Fruit fly (Drosophila melanogaster) whole organism, prepupa: ENCODE data around the gene CG15024.

Source experiments
- CG10669 ChIP-seq: fragments of 200-800 bp; sonication (Bioruptor generic); optimal IDR thresholded peaks from 3 replicates; lab custom pipeline; 2018; ENCODE audit warnings: missing biosample characterization, mild to moderate bottlenecking, missing genetic modification characterization, moderate library complexity
- CG11294 ChIP-seq: fragments of 200-800 bp; sonication (Bioruptor generic); IDR thresholded peaks from 2 replicates; pipeline ENCODE4 v1.3.6; 2022; ENCODE audit warnings: missing biosample characterization, missing genetic modification characterization
- CG15336 ChIP-seq: fragments of 200-800 bp; sonication (Bioruptor generic); IDR thresholded peaks from 2 replicates; pipeline ENCODE4 v1.3.6; 2022; ENCODE audit warnings: missing biosample characterization, missing genetic modification characterization
- CG32006 ChIP-seq: fragments of 200-800 bp; sonication (Bioruptor generic); optimal IDR thresholded peaks from 3 replicates; lab custom pipeline; 2017; ENCODE audit warnings: missing biosample characterization, mild to moderate bottlenecking, missing genetic modification characterization
- CG3919 ChIP-seq: fragments of 200-800 bp; sonication (Bioruptor generic); optimal IDR thresholded peaks from 3 replicates; lab custom pipeline; 2016; ENCODE audit warnings: missing biosample characterization, missing genetic modification characterization
- CG4318 ChIP-seq: fragments of 200-800 bp; sonication (Bioruptor generic); optimal IDR thresholded peaks from 3 replicates; lab custom pipeline; 2017; ENCODE audit warnings: missing biosample characterization, mild to moderate bottlenecking, missing genetic modification characterization
- CG6163 ChIP-seq: fragments of 200-800 bp; sonication (Bioruptor generic); IDR thresholded peaks from 3 replicates; pipeline ENCODE4 v1.3.6; 2022; ENCODE audit warnings: missing biosample characterization, missing genetic modification characterization
- CG6276 ChIP-seq: fragments of 200-800 bp; sonication (Bioruptor generic); optimal IDR thresholded peaks from 2 replicates; lab custom pipeline; 2017; ENCODE audit warnings: missing biosample characterization, mild to moderate bottlenecking, missing genetic modification characterization
- CG6808 ChIP-seq: fragments of 200-800 bp; sonication (Bioruptor generic); optimal IDR thresholded peaks from 3 replicates; lab custom pipeline; 2017; ENCODE audit warnings: missing biosample characterization, missing genetic modification characterization, mild to moderate bottlenecking, moderate library complexity, missing genetic modification reagents
- CG6854 ChIP-seq: fragments of 200-800 bp; sonication (Bioruptor generic); optimal IDR thresholded peaks from 2 replicates; lab custom pipeline; 2017; ENCODE audit warnings: missing biosample characterization, mild to moderate bottlenecking, missing genetic modification characterization
- CG7368 ChIP-seq: fragments of 200-800 bp; sonication (Bioruptor generic); optimal IDR thresholded peaks from 3 replicates; lab custom pipeline; 2016; ENCODE audit warnings: missing biosample characterization, missing genetic modification characterization
- Eip78C ChIP-seq: fragments of 200-800 bp; sonication (Bioruptor generic); peaks from one replicate; lab custom pipeline; 2016; ENCODE audit warnings: missing biosample characterization, missing genetic modification characterization
- Ets21C ChIP-seq: fragments of 200-800 bp; sonication (Bioruptor generic); optimal IDR thresholded peaks from 3 replicates; lab custom pipeline; 2016; ENCODE audit warnings: missing biosample characterization, missing genetic modification characterization
- Ets96B ChIP-seq: fragments of 200-800 bp; optimal IDR thresholded peaks from 2 replicates; lab custom pipeline; 2019; ENCODE audit warnings: missing biosample characterization, mild to moderate bottlenecking, missing genetic modification characterization, moderate library complexity
- Gug ChIP-seq: fragments of 200-800 bp; sonication (Bioruptor generic); IDR thresholded peaks from 2 replicates; pipeline ENCODE4 v1.3.6; 2022; ENCODE audit warnings: missing biosample characterization, missing genetic modification characterization
- Hr38 ChIP-seq: sonication (Bioruptor generic); optimal IDR thresholded peaks from 2 replicates; lab custom pipeline; 2016; ENCODE audit warnings: missing biosample characterization, missing genetic modification characterization
- Hr39 ChIP-seq: fragments of 200-800 bp; sonication (Bioruptor generic); optimal IDR thresholded peaks from 2 replicates; lab custom pipeline; 2016; ENCODE audit warnings: missing biosample characterization, missing genetic modification characterization
- Hr4 ChIP-seq: fragments of 200-800 bp; sonication (Bioruptor generic); optimal IDR thresholded peaks from 3 replicates; lab custom pipeline; 2016; ENCODE audit warnings: missing biosample characterization, missing genetic modification characterization
- Lpt ChIP-seq: fragments of 200-800 bp; sonication (Bioruptor generic); optimal IDR thresholded peaks from 3 replicates; lab custom pipeline; 2016; ENCODE audit warnings: missing biosample characterization, missing genetic modification characterization
- Met ChIP-seq: fragments of 200-800 bp; sonication (Bioruptor generic); optimal IDR thresholded peaks from 3 replicates; lab custom pipeline; 2016; ENCODE audit warnings: missing biosample characterization, missing genetic modification characterization
- OdsH ChIP-seq: fragments of 200-800 bp; sonication (Bioruptor generic); optimal IDR thresholded peaks from 3 replicates; lab custom pipeline; 2016; ENCODE audit warnings: missing biosample characterization, missing genetic modification characterization
- Sox14 ChIP-seq: fragments of 200-800 bp; sonication (Bioruptor generic); optimal IDR thresholded peaks from 3 replicates; lab custom pipeline; 2016; ENCODE audit warnings: missing biosample characterization, missing genetic modification characterization
- Sox15 ChIP-seq: fragments of 200-800 bp; sonication (Bioruptor generic); optimal IDR thresholded peaks from 3 replicates; lab custom pipeline; 2016; ENCODE audit warnings: missing biosample characterization, missing genetic modification characterization
- achi ChIP-seq: fragments of 200-800 bp; sonication (Bioruptor generic); optimal IDR thresholded peaks from 3 replicates; lab custom pipeline; 2016; ENCODE audit warnings: missing biosample characterization, missing genetic modification characterization
- acj6 ChIP-seq: fragments of 200-800 bp; sonication (Bioruptor generic); optimal IDR thresholded peaks from 3 replicates; lab custom pipeline; 2016; ENCODE audit warnings: missing biosample characterization, missing genetic modification characterization
- cyc ChIP-seq: fragments of 200-800 bp; sonication (Bioruptor generic); optimal IDR thresholded peaks from 3 replicates; lab custom pipeline; 2016; ENCODE audit warnings: missing biosample characterization, missing genetic modification characterization
- dsx ChIP-seq: fragments of 200-800 bp; optimal IDR thresholded peaks from 3 replicates; lab custom pipeline; 2019; ENCODE audit warnings: missing biosample characterization, mild to moderate bottlenecking, missing genetic modification characterization, moderate library complexity; ENCODE audit not compliant: poor library complexity, severe bottlenecking
- eg ChIP-seq: fragments of 200-800 bp; sonication (Bioruptor generic); IDR thresholded peaks from 3 replicates; pipeline ENCODE4 v1.3.6; 2022; ENCODE audit warnings: missing biosample characterization, missing genetic modification characterization
- esn ChIP-seq: fragments of 200-800 bp; sonication (Bioruptor generic); optimal IDR thresholded peaks from 2 replicates; lab custom pipeline; 2016; ENCODE audit warnings: missing biosample characterization, mild to moderate bottlenecking, missing genetic modification characterization, moderate library complexity
- fd59A ChIP-seq: fragments of 200-800 bp; sonication (Bioruptor generic); optimal IDR thresholded peaks from 2 replicates; lab custom pipeline; 2017; ENCODE audit warnings: missing biosample characterization, mild to moderate bottlenecking, missing genetic modification characterization, missing genetic modification reagents
- fd85E ChIP-seq: fragments of 200-800 bp; sonication (Bioruptor generic); optimal IDR thresholded peaks from 3 replicates; lab custom pipeline; 2016; ENCODE audit warnings: missing biosample characterization, missing genetic modification characterization
- fkh ChIP-seq: fragments of 200-800 bp; sonication (Bioruptor generic); optimal IDR thresholded peaks from 3 replicates; lab custom pipeline; 2017; ENCODE audit warnings: missing biosample characterization, mild to moderate bottlenecking, missing genetic modification characterization, moderate library complexity
- net ChIP-seq: fragments of 200-800 bp; sonication (Bioruptor generic); optimal IDR thresholded peaks from 3 replicates; lab custom pipeline; 2016; ENCODE audit warnings: missing biosample characterization, missing genetic modification characterization
- salr ChIP-seq, 2 experiments: fragments of 200-800 bp; sonication (Bioruptor generic); optimal IDR thresholded peaks; 3 replicates each; lab custom pipeline; 2016 to 2018; ENCODE audit warnings: missing biosample characterization in 2 of 2, missing genetic modification characterization in 2 of 2, mild to moderate bottlenecking in 1 of 2
- svp ChIP-seq: fragments of 200-800 bp; sonication (Bioruptor generic); peaks from one replicate; lab custom pipeline; 2016; ENCODE audit warnings: missing biosample characterization, missing genetic modification characterization
- topi ChIP-seq: fragments of 200-800 bp; sonication (Bioruptor generic); optimal IDR thresholded peaks from 3 replicates; lab custom pipeline; 2016; ENCODE audit warnings: missing biosample characterization, missing genetic modification characterization
- vri ChIP-seq: fragments of 200-800 bp; sonication (Bioruptor generic); optimal IDR thresholded peaks from 3 replicates; lab custom pipeline; 2016; ENCODE audit warnings: missing biosample characterization, mild to moderate bottlenecking, missing genetic modification characterization

The CG15024 gene

DNA sequence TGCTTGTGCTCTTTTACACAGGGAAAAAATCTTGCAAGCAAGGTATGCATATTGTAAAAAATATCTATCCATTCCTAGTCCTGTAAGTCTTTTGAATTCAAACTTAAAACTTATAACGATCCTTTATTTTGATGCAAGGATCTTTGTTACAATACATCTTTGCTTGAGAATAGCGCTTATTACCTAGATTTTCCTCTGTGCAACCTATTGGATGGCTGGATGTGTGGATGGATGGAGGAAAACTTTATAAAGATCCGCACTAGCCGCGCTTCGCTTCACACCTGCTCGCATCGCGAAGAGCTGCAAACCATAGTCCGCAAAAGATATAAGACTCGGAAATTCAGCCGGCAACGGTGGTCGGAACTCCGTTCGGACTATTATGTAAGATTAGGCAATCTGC lies 42.3 kb downstream of the CG15024 start, which contains the start of gene CG15020:
CG15020 (plus strand) TSS at position 301 of the 400 bp plus-strand sequence.
- no peak for TF ChIP-seq salr (GFP tag; optimal IDR thresholded peaks at IDR 0.05; lab: Kevin White, UChicago)
- TF ChIP-seq CG32006 (GFP tag; lab: Kevin White, UChicago): peak; percentile 27

DNA sequence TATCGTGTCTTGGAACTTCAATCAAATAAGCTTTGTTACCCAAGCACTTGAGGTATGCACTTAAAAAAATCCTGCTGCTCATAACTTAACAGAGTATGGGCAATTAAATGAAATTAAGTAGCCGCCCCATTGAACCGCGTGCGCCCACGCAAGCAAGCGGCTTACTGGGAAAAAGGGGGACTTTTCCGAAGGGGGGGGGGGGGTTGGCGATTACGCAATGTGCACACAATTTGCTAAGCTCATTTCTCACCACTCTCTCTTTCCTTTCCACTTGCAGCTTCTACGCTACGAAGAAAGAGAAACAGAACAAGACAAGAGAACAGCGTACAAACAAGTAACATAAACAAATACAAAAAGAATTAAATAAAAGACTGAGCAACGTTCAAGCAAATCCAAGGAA lies 46.1 kb downstream of the CG15024 start:
- TF ChIP-seq CG6276 (GFP tag; lab: Kevin White, UChicago) (peak; percentile 26), achi (GFP tag; lab: Kevin White, UChicago) (no peak), eg (GFP tag; lab: Robert Waterston, UW) (peak; percentile 48; the same call in 1 of the 3 replicates), CG32006 (GFP tag; lab: Kevin White, UChicago) (peak; percentile 35), vri (GFP tag; lab: Kevin White, UChicago) (peak; percentile 9), Eip78C (GFP tag; lab: Kevin White, UChicago) (peak; percentile 48)

DNA sequence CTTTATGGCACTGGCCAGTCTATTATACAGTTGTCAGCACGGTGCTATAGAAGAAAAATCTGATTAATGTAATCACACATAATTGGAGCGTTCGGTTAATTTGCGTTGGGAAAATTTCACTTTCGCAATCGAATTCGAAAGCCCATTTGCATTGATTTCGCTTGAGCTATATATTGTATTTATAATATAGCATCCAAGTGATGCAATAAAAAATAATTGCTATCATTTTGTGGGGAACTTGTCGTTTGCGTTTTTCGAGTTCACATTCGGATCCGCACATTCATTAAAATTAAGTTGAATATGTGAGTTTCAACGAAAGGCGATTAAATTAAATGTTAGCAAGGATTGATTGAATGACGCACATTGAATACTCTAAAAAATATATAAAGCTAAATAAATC lies 46.6 kb downstream of the CG15024 start:
- TF ChIP-seq svp (GFP tag; lab: Kevin White, UChicago) (peak; percentile 67), achi (GFP tag; lab: Kevin White, UChicago) (no peak)

DNA sequence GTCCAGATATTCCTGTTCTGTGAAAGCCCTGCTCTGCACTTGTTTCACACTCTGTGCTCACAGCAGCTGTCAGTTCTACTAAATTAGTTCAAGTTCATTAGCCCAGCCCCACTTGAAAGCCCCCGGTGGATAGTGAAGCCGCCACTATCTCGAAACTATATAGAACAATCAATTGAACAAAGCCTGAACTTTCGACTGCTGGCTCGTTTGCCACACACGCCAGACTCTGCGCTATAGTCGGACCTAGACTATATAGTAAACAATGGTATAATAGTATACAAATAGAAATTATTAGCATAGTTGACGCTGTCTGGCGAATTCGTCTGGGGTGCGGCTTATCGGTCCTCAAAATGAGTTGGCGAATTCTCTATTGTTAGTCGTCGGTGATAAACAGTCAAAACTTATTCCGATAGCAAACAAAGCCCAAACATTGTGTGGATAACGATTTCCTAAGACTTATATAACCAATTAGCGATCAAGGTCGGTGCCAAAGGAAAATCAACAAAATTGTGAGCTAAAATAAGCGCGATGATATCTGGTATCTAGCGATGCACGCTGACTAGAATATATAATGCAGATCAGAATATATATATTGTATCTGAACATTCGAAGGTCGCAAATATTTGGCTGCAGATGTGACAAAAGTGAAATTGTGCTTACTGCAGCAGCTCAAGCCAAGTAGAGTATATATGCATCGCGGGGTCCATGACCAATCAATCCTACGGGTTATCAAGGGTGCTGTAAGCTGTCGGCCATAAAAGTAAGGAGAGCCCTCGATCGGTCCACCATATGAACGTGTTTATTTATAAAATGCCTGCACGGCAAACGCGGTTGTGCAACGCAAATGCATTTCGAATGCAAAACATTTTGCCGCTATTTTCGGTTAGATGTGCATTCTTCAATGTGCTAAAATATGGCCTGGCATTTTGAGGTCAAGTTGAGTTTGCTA lies 48.0 kb downstream of the CG15024 start:
- TF ChIP-seq CG6276 (GFP tag; lab: Kevin White, UChicago): peak; percentile 9
- TF ChIP-seq CG7368 (GFP tag; lab: Kevin White, UChicago): no peak
- peak; percentile 18 for TF ChIP-seq Eip78C (GFP tag; lab: Kevin White, UChicago)
- TF ChIP-seq Hr4 (GFP tag; lab: Kevin White, UChicago): no peak
- TF ChIP-seq fkh (GFP tag; lab: Kevin White, UChicago): peak; percentile 69
- TF ChIP-seq svp (GFP tag; lab: Kevin White, UChicago): peak; percentile 98
- TF ChIP-seq fd59A: no peak
- no peak for TF ChIP-seq fd85E (GFP tag; lab: Kevin White, UChicago)
- no peak for TF ChIP-seq Lpt (GFP tag; lab: Kevin White, UChicago)
- TF ChIP-seq Met (GFP tag; lab: Kevin White, UChicago): no peak

DNA sequence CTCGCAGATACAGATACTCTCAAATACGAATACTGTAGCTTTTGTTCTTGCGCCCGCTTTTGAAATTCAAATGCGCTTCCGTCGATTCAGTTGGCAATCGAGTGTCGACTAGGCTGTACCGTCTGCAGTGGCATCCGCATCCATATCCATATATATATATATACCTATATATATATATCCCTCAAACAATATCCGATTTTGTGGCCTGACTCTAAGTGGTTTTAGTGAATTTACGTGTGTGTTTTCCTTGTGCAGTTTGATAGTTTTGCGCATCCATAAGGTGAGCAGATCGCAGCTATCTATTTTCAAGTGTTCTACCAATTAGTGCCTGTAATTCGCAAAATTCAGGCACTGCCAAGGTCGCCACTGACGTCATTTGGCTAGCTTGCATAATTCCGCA lies 49.0 kb downstream of the CG15024 start:
- TF ChIP-seq Ets21C (GFP tag; lab: Kevin White, UChicago): no peak
- TF ChIP-seq Hr38: no peak
- TF ChIP-seq achi (GFP tag; lab: Kevin White, UChicago): no peak
- no peak for TF ChIP-seq Ets96B
- TF ChIP-seq esn (GFP tag; lab: Kevin White, UChicago): no peak
- TF ChIP-seq acj6 (GFP tag; lab: Kevin White, UChicago): no peak
- peak; percentile 39 for TF ChIP-seq Eip78C (GFP tag; lab: Kevin White, UChicago)
- no peak for TF ChIP-seq CG6808 (GFP tag; lab: Kevin White, UChicago)

dm6 chr3L:4413800-4414446 lies 49.7 kb downstream of the CG15024 start:
- TF ChIP-seq dsx (GFP tag; lab: Kevin White, UChicago): no peak
- TF ChIP-seq CG15336 (GFP tag; lab: Robert Waterston, UW): peak; percentile 31
- TF ChIP-seq CG32006 (GFP tag; lab: Kevin White, UChicago): peak; percentile 35
- TF ChIP-seq CG4318: no peak
- TF ChIP-seq cyc (GFP tag; lab: Kevin White, UChicago): no peak
- TF ChIP-seq net: peak; percentile 25
- no peak for TF ChIP-seq topi
- TF ChIP-seq Sox14 (GFP tag; lab: Kevin White, UChicago): no peak
- no peak for TF ChIP-seq CG11294 (GFP tag; lab: Robert Waterston, UW)
- no peak for TF ChIP-seq acj6 (GFP tag; lab: Kevin White, UChicago)
- TF ChIP-seq Hr39: no peak
- no peak for TF ChIP-seq CG3919
- TF ChIP-seq CG6163: peak; percentile 51; the same call in 2 of the 3 replicates
- no peak for TF ChIP-seq OdsH (GFP tag; lab: Kevin White, UChicago)
- no peak for TF ChIP-seq CG6854
- peak; percentile 20 for TF ChIP-seq Lpt (GFP tag; lab: Kevin White, UChicago)
- TF ChIP-seq Gug (GFP tag; lab: Robert Waterston, UW): peak; percentile 34; the same call in 1 of the 2 replicates
- TF ChIP-seq Hr4 (GFP tag; lab: Kevin White, UChicago): peak; percentile 18
- TF ChIP-seq CG10669: no peak
- no peak for TF ChIP-seq Sox15
- TF ChIP-seq vri (GFP tag; lab: Kevin White, UChicago): peak; percentile 9
- TF ChIP-seq fkh (GFP tag; lab: Kevin White, UChicago): peak; percentile 86
